Fruit fly (Drosophila melanogaster): ENCODE measurements around the gene CG13640.

- TF ChIP-seq CG17806 (tag; optimal IDR thresholded peaks at IDR 0.05) (no peak), CG10348 (GFP tag; IDR thresholded peaks at IDR 0.05) (no peak), EcR (GFP tag; optimal IDR thresholded peaks at IDR 0.05) (no peak), gl (tag; optimal IDR thresholded peaks at IDR 0.05) (no peak), CG13204 (GFP tag; optimal IDR thresholded peaks at IDR 0.05) (no peak), CG34367 (tag; optimal IDR thresholded peaks at IDR 0.05) (no peak), fd96Ca (GFP tag; IDR thresholded peaks at IDR 0.05) (no peak), CG14655 (GFP tag; optimal IDR thresholded peaks at IDR 0.05) (no peak), CG8301 (tag; optimal IDR thresholded peaks at IDR 0.05) (no peak), CG4496 (GFP tag; IDR thresholded peaks at IDR 0.05) (no peak), CG8159 (tag; optimal IDR thresholded peaks at IDR 0.05) (no peak), CG12605 (GFP tag; IDR thresholded peaks at IDR 0.05) (no peak), rn (GFP tag; IDR thresholded peaks at IDR 0.05) (no peak)
Measured at dm6 chr3R:24867956-24868355, 6.0 kb upstream of the CG13640 start.

Data from whole organism, pupa.